Fruit fly (Drosophila melanogaster) whole organism, embryonic: ENCODE data around the gene Gcn5.
A peak's percentile ranks its signal among the peaks of the same experiment; 100 is the strongest.

Source experiments
- Adf1 ChIP-seq: fragments of 200-800 bp; sonication (Bioruptor generic); IDR thresholded peaks from 2 replicates; pipeline ENCODE4 v1.3.6; 2022; ENCODE audit warnings: missing biosample characterization, missing genetic modification characterization
- B-H1 ChIP-seq: fragments of 200-800 bp; sonication (Bioruptor generic); IDR thresholded peaks from 3 replicates; pipeline ENCODE4 v1.3.6; 2022; ENCODE audit warnings: missing biosample characterization, missing genetic modification characterization
- CG10147 ChIP-seq: fragments of 200-800 bp; sonication (Bioruptor generic); optimal IDR thresholded peaks from 2 replicates; lab custom pipeline; 2019; ENCODE audit warnings: missing biosample characterization, mild to moderate bottlenecking, missing genetic modification characterization, moderate library complexity
- CG10274 ChIP-seq: fragments of 200-800 bp; sonication (Bioruptor generic); optimal IDR thresholded peaks from 3 replicates; lab custom pipeline; 2017; ENCODE audit warnings: missing biosample characterization, mild to moderate bottlenecking, missing genetic modification characterization
- CG10565 ChIP-seq: fragments of 200-800 bp; sonication (Bioruptor generic); optimal IDR thresholded peaks from 3 replicates; lab custom pipeline; 2016; ENCODE audit warnings: missing biosample characterization, mild to moderate bottlenecking, missing genetic modification characterization
- CG10959 ChIP-seq: fragments of 200-800 bp; sonication (Bioruptor generic); IDR thresholded peaks from 2 replicates; pipeline ENCODE4 v1.3.6; 2022; ENCODE audit warnings: missing biosample characterization, missing genetic modification characterization
- CG12071 ChIP-seq: fragments of 200-800 bp; sonication (Bioruptor generic); optimal IDR thresholded peaks from 3 replicates; lab custom pipeline; 2018; ENCODE audit warnings: missing biosample characterization, mild to moderate bottlenecking, missing genetic modification characterization
- CG18011 ChIP-seq: fragments of 200-800 bp; sonication (Bioruptor generic); optimal IDR thresholded peaks from 2 replicates; lab custom pipeline; 2017; ENCODE audit warnings: missing biosample characterization, missing genetic modification characterization, mild to moderate bottlenecking, moderate library complexity, missing genotype
- CG18262 ChIP-seq: fragments of 200-800 bp; optimal IDR thresholded peaks from 3 replicates; lab custom pipeline; 2019; ENCODE audit warnings: missing biosample characterization, mild to moderate bottlenecking, missing genetic modification characterization, moderate library complexity
- CG18599 ChIP-seq: fragments of 200-800 bp; sonication (Bioruptor generic); optimal IDR thresholded peaks from 3 replicates; lab custom pipeline; 2017; ENCODE audit warnings: missing biosample characterization, missing genetic modification characterization, mild to moderate bottlenecking, moderate library complexity, missing genetic modification reagents
- CG2120 ChIP-seq: fragments of 200-800 bp; sonication (Bioruptor generic); optimal IDR thresholded peaks from 3 replicates; lab custom pipeline; 2016; ENCODE audit warnings: missing biosample characterization, missing genetic modification characterization
- CG2129 ChIP-seq: fragments of 200-800 bp; sonication (Bioruptor generic); IDR thresholded peaks from 2 replicates; pipeline ENCODE4 v1.3.6; 2022; ENCODE audit warnings: missing biosample characterization, missing genetic modification characterization; ENCODE audit not compliant: partially characterized antibody
- CG3163 ChIP-seq: fragments of 200-800 bp; sonication (Bioruptor generic); optimal IDR thresholded peaks from 3 replicates; lab custom pipeline; 2016; ENCODE audit warnings: missing biosample characterization, missing genetic modification characterization
- CG34224 ChIP-seq: fragments of 200-800 bp; sonication (Bioruptor generic); IDR thresholded peaks from 3 replicates; pipeline ENCODE4 v1.3.6; 2022; ENCODE audit warnings: missing biosample characterization, missing genetic modification characterization; ENCODE audit not compliant: partially characterized antibody
- CG5180 ChIP-seq: fragments of 200-800 bp; sonication (Bioruptor generic); optimal IDR thresholded peaks from 3 replicates; lab custom pipeline; 2017; ENCODE audit warnings: missing biosample characterization, missing genetic modification characterization, mild to moderate bottlenecking, moderate library complexity, missing genetic modification reagents
- CG6689 ChIP-seq: fragments of 200-800 bp; sonication (Bioruptor generic); IDR thresholded peaks from 2 replicates; pipeline ENCODE4 v1.3.6; 2022; ENCODE audit warnings: missing biosample characterization, missing genetic modification characterization
- CG7271 ChIP-seq: fragments of 200-800 bp; sonication (Bioruptor generic); optimal IDR thresholded peaks from 2 replicates; lab custom pipeline; 2018; ENCODE audit warnings: missing biosample characterization, mild to moderate bottlenecking, missing genetic modification characterization, moderate library complexity
- CG8478 ChIP-seq: fragments of >200 bp; optimal IDR thresholded peaks from 2 replicates; lab custom pipeline; 2018
- CG8944 ChIP-seq: fragments of 200-800 bp; sonication (Bioruptor generic); optimal IDR thresholded peaks from 3 replicates; lab custom pipeline; 2016; ENCODE audit warnings: missing biosample characterization, missing genetic modification characterization
- CG9437 ChIP-seq: fragments of 200-800 bp; sonication (Bioruptor generic); optimal IDR thresholded peaks from 2 replicates; lab custom pipeline; 2018; ENCODE audit warnings: missing biosample characterization, mild to moderate bottlenecking, missing genetic modification characterization
- CG9727 ChIP-seq: fragments of 200-800 bp; sonication (Bioruptor generic); optimal IDR thresholded peaks from 3 replicates; lab custom pipeline; 2017; ENCODE audit warnings: missing biosample characterization, mild to moderate bottlenecking, missing genetic modification characterization
- CHES-1-like ChIP-seq: fragments of 200-800 bp; sonication (Bioruptor generic); optimal IDR thresholded peaks from 2 replicates; lab custom pipeline; 2016; ENCODE audit warnings: missing biosample characterization, missing genetic modification characterization
- CTCF ChIP-seq: fragments of 200-800 bp; sonication (Bioruptor generic); optimal IDR thresholded peaks from 2 replicates; lab custom pipeline; 2017; ENCODE audit warnings: missing biosample characterization, mild to moderate bottlenecking, missing genetic modification characterization, moderate library complexity
- CoRest ChIP-seq: fragments of 200-800 bp; sonication (Bioruptor generic); optimal IDR thresholded peaks from 3 replicates; lab custom pipeline; 2018; ENCODE audit warnings: missing biosample characterization, mild to moderate bottlenecking, missing genetic modification characterization, moderate library complexity
- Dad ChIP-seq: fragments of 200-800 bp; sonication (Bioruptor generic); optimal IDR thresholded peaks from 3 replicates; lab custom pipeline; 2016; ENCODE audit warnings: missing biosample characterization, missing genetic modification characterization
- Drgx ChIP-seq: fragments of 200-800 bp; sonication (Bioruptor generic); IDR thresholded peaks from 2 replicates; pipeline ENCODE4 v1.3.6; 2022; ENCODE audit warnings: missing biosample characterization, missing genetic modification characterization
- HHEX ChIP-seq: fragments of 200-800 bp; sonication (Bioruptor generic); optimal IDR thresholded peaks from 3 replicates; lab custom pipeline; 2017; ENCODE audit warnings: missing biosample characterization, mild to moderate bottlenecking, missing genetic modification characterization, missing genetic modification reagents
- HLH54F ChIP-seq: fragments of 200-800 bp; sonication (Bioruptor generic); optimal IDR thresholded peaks from 3 replicates; lab custom pipeline; 2016; ENCODE audit warnings: missing biosample characterization, missing genetic modification characterization
- HmgD ChIP-seq: fragments of 200-800 bp; sonication (Bioruptor generic); optimal IDR thresholded peaks from 3 replicates; lab custom pipeline; 2016; ENCODE audit warnings: missing biosample characterization, missing genetic modification characterization
- Hr3 ChIP-seq: fragments of 200-800 bp; sonication (Bioruptor generic); optimal IDR thresholded peaks from 3 replicates; lab custom pipeline; 2016; ENCODE audit warnings: missing biosample characterization, missing genetic modification characterization
- Hr39 ChIP-seq: fragments of >200 bp; optimal IDR thresholded peaks from 2 replicates; lab custom pipeline; 2017
- Hsf ChIP-seq: fragments of 200-800 bp; sonication (Bioruptor generic); optimal IDR thresholded peaks from 3 replicates; lab custom pipeline; 2016; ENCODE audit warnings: missing biosample characterization, missing genetic modification characterization
- Kr ChIP-seq: fragments of 200-800 bp; sonication (Bioruptor generic); optimal IDR thresholded peaks from 2 replicates; lab custom pipeline; 2017; ENCODE audit warnings: missing biosample characterization, mild to moderate bottlenecking, missing genetic modification characterization
- Side ChIP-seq: fragments of 200-800 bp; sonication (Bioruptor generic); optimal IDR thresholded peaks from 2 replicates; lab custom pipeline; 2016; ENCODE audit warnings: missing biosample characterization, missing genetic modification characterization
- Sin3A ChIP-seq: fragments of >200 bp; optimal IDR thresholded peaks from 2 replicates; lab custom pipeline; 2018
- Usf ChIP-seq: fragments of 200-800 bp; sonication (Bioruptor generic); optimal IDR thresholded peaks from 2 replicates; lab custom pipeline; 2017; ENCODE audit warnings: missing genotype, missing biosample characterization, missing genetic modification characterization
- ase ChIP-seq: fragments of 200-800 bp; sonication (Bioruptor generic); IDR thresholded peaks from 3 replicates; pipeline ENCODE4 v1.3.6; 2022; ENCODE audit warnings: missing biosample characterization, missing genetic modification characterization
- bbx ChIP-seq: fragments of 200-800 bp; sonication (Bioruptor generic); IDR thresholded peaks from 2 replicates; pipeline ENCODE4 v1.3.6; 2022; ENCODE audit warnings: missing biosample characterization, missing genetic modification characterization; ENCODE audit not compliant: partially characterized antibody
- chif ChIP-seq, 2 experiments: fragments of 200-800 bp; sonication (Bioruptor generic); optimal IDR thresholded peaks; 3 replicates each; lab custom pipeline; 2016; ENCODE audit warnings: missing biosample characterization in 2 of 2, missing genetic modification characterization in 2 of 2
- croc ChIP-seq: fragments of 200-800 bp; sonication (Bioruptor generic); conservative IDR thresholded peaks from 3 replicates; pipeline ENCODE4 v1.3.6; 2022; ENCODE audit warnings: missing biosample characterization, missing genetic modification characterization
- dimm ChIP-seq: fragments of 200-800 bp; sonication (Bioruptor generic); IDR thresholded peaks from 2 replicates; pipeline ENCODE4 v1.3.6; 2022; ENCODE audit warnings: missing biosample characterization, missing genetic modification characterization
- her ChIP-seq: fragments of 200-800 bp; sonication (Bioruptor generic); optimal IDR thresholded peaks from 2 replicates; lab custom pipeline; 2016; ENCODE audit warnings: missing biosample characterization, missing genetic modification characterization
- luna ChIP-seq: fragments of 200-800 bp; sonication (Bioruptor generic); optimal IDR thresholded peaks from 2 replicates; lab custom pipeline; 2016; ENCODE audit warnings: missing biosample characterization, missing genetic modification characterization
- mld ChIP-seq: fragments of 200-800 bp; sonication (Bioruptor generic); IDR thresholded peaks from 3 replicates; pipeline ENCODE4 v1.3.6; 2022; ENCODE audit warnings: missing biosample characterization, missing genetic modification characterization; ENCODE audit not compliant: partially characterized antibody
- nom ChIP-seq: fragments of 200-800 bp; sonication (Bioruptor generic); optimal IDR thresholded peaks from 2 replicates; lab custom pipeline; 2017; ENCODE audit warnings: missing biosample characterization, missing genetic modification characterization, mild to moderate bottlenecking, moderate library complexity, missing genetic modification reagents
- odd ChIP-seq: fragments of 200-800 bp; sonication (Bioruptor generic); optimal IDR thresholded peaks from 2 replicates; lab custom pipeline; 2017; ENCODE audit warnings: missing biosample characterization, mild to moderate bottlenecking, missing genetic modification characterization
- pan ChIP-seq, 4 experiments: fragments of >200 bp in 3 of 4; fragments of 200-800 bp in 1 of 4; sonication (Bioruptor generic) in 1 of 4; optimal IDR thresholded peaks in 3 of 4; IDR thresholded peaks in 1 of 4; 2 replicates each; pipeline versions ENCODE4 v1.3.6 to Lab custom; 2017 to 2022; ENCODE audit warnings: missing biosample characterization in 2 of 4, missing genetic modification characterization in 2 of 4, mixed read lengths in 1 of 4
- pb ChIP-seq: fragments of 200-800 bp; sonication (Bioruptor generic); optimal IDR thresholded peaks from 3 replicates; lab custom pipeline; 2016; ENCODE audit warnings: missing biosample characterization, missing genetic modification characterization
- pum ChIP-seq: fragments of 200-800 bp; sonication (Bioruptor generic); optimal IDR thresholded peaks from 2 replicates; lab custom pipeline; 2016; ENCODE audit warnings: missing biosample characterization, missing genetic modification characterization
- seq ChIP-seq: fragments of 200-800 bp; sonication (Bioruptor generic); IDR thresholded peaks from 2 replicates; pipeline ENCODE4 v1.3.6; 2022; ENCODE audit warnings: missing biosample characterization, missing genetic modification characterization
- unc-4 ChIP-seq: fragments of 200-800 bp; sonication (Bioruptor generic); IDR thresholded peaks from 2 replicates; pipeline ENCODE4 v1.3.6; 2022; ENCODE audit warnings: missing biosample characterization, missing genetic modification characterization; ENCODE audit not compliant: partially characterized antibody
- wek ChIP-seq: fragments of 200-800 bp; sonication (Bioruptor generic); optimal IDR thresholded peaks from 3 replicates; lab custom pipeline; 2018; ENCODE audit warnings: missing biosample characterization, mild to moderate bottlenecking, missing genetic modification characterization, moderate library complexity

Gene Gcn5

DNA sequence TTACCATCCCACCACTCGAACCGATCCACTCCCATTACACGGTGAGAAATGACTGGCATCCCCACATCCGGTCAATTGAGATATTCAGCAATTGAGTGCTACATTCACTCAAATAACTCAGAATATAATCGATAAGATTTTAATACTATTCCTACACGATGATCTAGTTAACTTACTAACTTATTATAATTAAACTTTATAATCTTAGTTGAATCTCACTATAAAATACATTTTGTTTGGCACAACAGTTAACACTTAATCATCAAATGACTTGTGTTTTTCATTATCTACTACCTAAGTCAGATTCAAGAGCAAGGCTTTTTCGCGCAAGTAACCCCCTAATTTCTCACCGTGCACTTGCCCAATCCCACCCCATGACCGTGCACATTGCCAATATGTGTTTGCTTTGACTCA, 28.5 kb downstream of the Gcn5 start (continued):
- TF ChIP-seq wek = no peak
- no peak for TF ChIP-seq Sin3A
- no peak for TF ChIP-seq pan (optimal IDR thresholded peaks at IDR 0.05; lab: Kevin White, UChicago)
- TF ChIP-seq pan (GFP tag; optimal IDR thresholded peaks at IDR 0.05 in 1 of 2, IDR thresholded peaks at IDR 0.05 in 1 of 2) = peak in 1 of 2 experiments; percentile 22
- TF ChIP-seq CG18599 = peak; percentile 45
- peak; percentile 32 for TF ChIP-seq CG2120 (GFP tag; lab: Kevin White, UChicago)
- no peak for TF ChIP-seq CG3163 (GFP tag; lab: Kevin White, UChicago)
- no peak for TF ChIP-seq CG18011 (GFP tag; lab: Kevin White, UChicago)
- TF ChIP-seq HmgD (GFP tag; lab: Kevin White, UChicago) = no peak
- TF ChIP-seq CoRest (tag; lab: Kevin White, UChicago) = peak; percentile 65
- TF ChIP-seq pum = no peak
- TF ChIP-seq Drgx (GFP tag; lab: Robert Waterston, UW) = peak; percentile 59
- no peak for TF ChIP-seq HLH54F (GFP tag; lab: Kevin White, UChicago)
- TF ChIP-seq Dad = no peak
- peak; percentile 13 for TF ChIP-seq CG10147
- TF ChIP-seq CG10565 (GFP tag; lab: Kevin White, UChicago) = no peak
- TF ChIP-seq CG12071 = no peak
- TF ChIP-seq chif (GFP tag; optimal IDR thresholded peaks at IDR 0.05; lab: Kevin White, UChicago) = peak in 1 of 2 experiments; percentile 12
- peak; percentile 27 for TF ChIP-seq CG5180 (GFP tag; lab: Kevin White, UChicago)
- no peak for TF ChIP-seq her
- TF ChIP-seq CG9437 = peak; percentile 39
- peak; percentile 33 for TF ChIP-seq Hsf
- TF ChIP-seq dimm (GFP tag; lab: Robert Waterston, UW) = no peak
- no peak for TF ChIP-seq Hr3 (GFP tag; lab: Kevin White, UChicago)
- TF ChIP-seq mld = no peak
- no peak for TF ChIP-seq CG34224 (GFP tag; lab: Robert Waterston, UW)
- no peak for TF ChIP-seq B-H1 (GFP tag; lab: Robert Waterston, UW)
- TF ChIP-seq Side (GFP tag; lab: Kevin White, UChicago) = no peak
- peak; percentile 24 for TF ChIP-seq CG10274 (GFP tag; lab: Kevin White, UChicago)
- no peak for TF ChIP-seq CG8478 (lab: Kevin White, UChicago)
- TF ChIP-seq CG2129 = no peak
- TF ChIP-seq CTCF (GFP tag; lab: Kevin White, UChicago) = no peak
- no peak for TF ChIP-seq unc-4 (GFP tag; lab: Robert Waterston, UW)
- TF ChIP-seq luna (GFP tag; lab: Kevin White, UChicago) = no peak
- TF ChIP-seq croc (GFP tag; lab: Robert Waterston, UW) = no peak
- no peak for TF ChIP-seq Kr
- TF ChIP-seq odd = peak; percentile 34
- peak; percentile 47 for TF ChIP-seq CG9727 (GFP tag; lab: Kevin White, UChicago)
- no peak for TF ChIP-seq Hr39 (lab: Kevin White, UChicago)
- TF ChIP-seq bbx = no peak
- no peak for TF ChIP-seq Adf1 (GFP tag; lab: Robert Waterston, UW)
- peak; percentile 8 for TF ChIP-seq HHEX (GFP tag; lab: Kevin White, UChicago)
- 0 out of 2 replicates have a peak, but pooled peaks have one; percentile 19 for TF ChIP-seq CG6689 (GFP tag; lab: Robert Waterston, UW)
- no peak for TF ChIP-seq CG8944 (GFP tag; lab: Kevin White, UChicago)
- TF ChIP-seq seq (GFP tag; lab: Robert Waterston, UW) = no peak
- peak; percentile 34 for TF ChIP-seq Usf (GFP tag; lab: Kevin White, UChicago)
- no peak for TF ChIP-seq CHES-1-like
- TF ChIP-seq pb = no peak
- TF ChIP-seq CG10959 (GFP tag; lab: Robert Waterston, UW) = no peak
- peak; percentile 79 for TF ChIP-seq nom (GFP tag; lab: Kevin White, UChicago)
- TF ChIP-seq ase = no peak
- peak; percentile 68 for TF ChIP-seq CG18262 (tag; lab: Kevin White, UChicago)
- TF ChIP-seq CG7271 (tag; lab: Kevin White, UChicago) = no peak
